Comparison of ENCODE assay signal across 4 worm cellular contexts in the genomic region with DNA sequence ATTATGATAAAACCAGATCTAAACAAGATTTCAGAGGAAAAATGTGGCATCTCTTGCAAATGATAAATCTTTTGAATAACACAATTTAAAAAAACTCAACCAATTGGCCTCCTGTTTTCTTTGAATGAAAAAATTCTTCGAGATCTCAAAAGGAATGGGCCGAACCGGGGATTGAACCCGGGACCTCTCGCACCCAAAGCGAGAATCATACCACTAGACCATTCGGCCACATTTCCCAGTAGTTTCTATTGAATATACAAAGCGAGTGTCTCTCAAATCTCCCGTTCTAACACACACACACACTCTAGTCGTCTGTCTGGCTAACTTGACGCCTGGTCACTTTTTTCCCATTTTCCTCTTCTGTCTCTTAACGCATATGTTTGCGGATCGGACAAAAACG.
TF ChIP-seq lines count a peak whose summit lies in the region.

No protein-coding gene starts in this region.

TF ChIP-seq in whole organism, L2 larva, 48 proteins besides CTCF, POLR2A, EP300 and RAD21 (continued from another document):
- TF ChIP-seq unc-55 (GFP tag; optimal IDR thresholded peaks at IDR 0.05; lab: Kevin White, UChicago) (peak; percentile 82), elt-3 (tag; optimal IDR thresholded peaks at IDR 0.05; lab: Kevin White, UChicago) (no peak), snpc-4 (tag; optimal IDR thresholded peaks at IDR 0.05; lab: Kevin White, UChicago) (no peak), nhr-237 (tag; optimal IDR thresholded peaks at IDR 0.05; lab: Kevin White, UChicago) (no peak), lin-13 (GFP tag; optimal IDR thresholded peaks at IDR 0.05; lab: Kevin White, UChicago) (peak; percentile 68), dmd-4 (tag; optimal IDR thresholded peaks at IDR 0.05; lab: Kevin White, UChicago) (no peak), skn-1 (tag; optimal IDR thresholded peaks at IDR 0.05; lab: Kevin White, UChicago) (peak; percentile 29), nhr-77 (tag; optimal IDR thresholded peaks at IDR 0.05; lab: Kevin White, UChicago) (peak; percentile 57), peb-1 (tag; optimal IDR thresholded peaks at IDR 0.05; lab: Kevin White, UChicago) (no peak), zag-1 (tag; optimal IDR thresholded peaks at IDR 0.05; lab: Kevin White, UChicago) (peak; percentile 67), sma-3 (GFP tag; optimal IDR thresholded peaks at IDR 0.05; lab: Kevin White, UChicago) (peak; percentile 69), crh-2 (tag; optimal IDR thresholded peaks at IDR 0.05; lab: Kevin White, UChicago) (peak; percentile 76), F13H6.1 (tag; optimal IDR thresholded peaks at IDR 0.05; lab: Kevin White, UChicago) (peak; percentile 54), ceh-16 (tag; optimal IDR thresholded peaks at IDR 0.05; lab: Kevin White, UChicago) (no peak), alr-1 (tag; optimal IDR thresholded peaks at IDR 0.05; lab: Kevin White, UChicago) (no peak), nhr-11 (tag; optimal IDR thresholded peaks at IDR 0.05; lab: Kevin White, UChicago) (no peak), nhr-23 (tag; optimal IDR thresholded peaks at IDR 0.05; lab: Kevin White, UChicago) (no peak), unc-39 (tag; optimal IDR thresholded peaks at IDR 0.05; lab: Kevin White, UChicago) (no peak), mdl-1 (tag; optimal IDR thresholded peaks at IDR 0.05; lab: Kevin White, UChicago) (peak in 1 of 2 experiments; percentile 7), nhr-25 (tag; optimal IDR thresholded peaks at IDR 0.05; lab: Kevin White, UChicago) (no peak), aly-2 (tag; optimal IDR thresholded peaks at IDR 0.05; lab: Kevin White, UChicago) (no peak), Y55F3AM.14 (GFP tag; optimal IDR thresholded peaks at IDR 0.05; lab: Kevin White, UChicago) (peak; percentile 47)

TF ChIP-seq in whole organism, L4 larva, 104 proteins besides CTCF, POLR2A, EP300 and RAD21 (continued from another document and continues in another):
- TF ChIP-seq F26F4.8 (GFP tag; conservative IDR thresholded peaks at IDR 0.05; lab: Robert Waterston, UW): peak; percentile 91
- no peak for TF ChIP-seq ceh-62 (tag; optimal IDR thresholded peaks at IDR 0.05; lab: Kevin White, UChicago)
- TF ChIP-seq aha-1 (tag; lab: Kevin White, UChicago): peak; percentile 98
- 0 out of 2 replicates have a peak, but pooled peaks have one; percentile 31 for TF ChIP-seq php-3 (GFP tag; IDR thresholded peaks at IDR 0.05; lab: Robert Waterston, UW)
- TF ChIP-seq dpl-1 (GFP tag; optimal IDR thresholded peaks at IDR 0.05; lab: Kevin White, UChicago): no peak
- peak; percentile 15; the same call in 1 of the 2 replicates for TF ChIP-seq Y105C5A.15 (GFP tag; IDR thresholded peaks at IDR 0.05; lab: Robert Waterston, UW)
- TF ChIP-seq set-16 (GFP tag; IDR thresholded peaks at IDR 0.05; lab: Robert Waterston, UW): no peak
- TF ChIP-seq ceh-28 (tag; optimal IDR thresholded peaks at IDR 0.05; lab: Kevin White, UChicago): no peak
- peak; percentile 19 for TF ChIP-seq spr-3 (GFP tag; optimal IDR thresholded peaks at IDR 0.05; lab: Kevin White, UChicago)
- peak; percentile 90 for TF ChIP-seq duxl-1 (tag; optimal IDR thresholded peaks at IDR 0.05; lab: Kevin White, UChicago; ENCODE audit: poor library complexity)
- TF ChIP-seq nhr-41 (GFP tag; IDR thresholded peaks at IDR 0.05; lab: Robert Waterston, UW): peak; percentile 84
- peak; percentile 79; the same call in 1 of the 2 replicates for TF ChIP-seq arid-1 (GFP tag; conservative IDR thresholded peaks at IDR 0.05; lab: Robert Waterston, UW)
- no peak for TF ChIP-seq daf-8 (GFP tag; IDR thresholded peaks at IDR 0.05; lab: Robert Waterston, UW)
- peak; percentile 21 for TF ChIP-seq F49E8.2 (tag; optimal IDR thresholded peaks at IDR 0.05; lab: Kevin White, UChicago; ENCODE audit: borderline replicate concordance)
- TF ChIP-seq nhr-25 (tag; optimal IDR thresholded peaks at IDR 0.05; lab: Kevin White, UChicago; ENCODE audit: borderline replicate concordance, insufficient read depth): peak; percentile 73
- peak; percentile 89 for TF ChIP-seq madf-9 (GFP tag; conservative IDR thresholded peaks at IDR 0.05; lab: Robert Waterston, UW)
- TF ChIP-seq ceh-32 (tag; optimal IDR thresholded peaks at IDR 0.05; lab: Kevin White, UChicago; ENCODE audit: poor library complexity): peak; percentile 52
- no peak for TF ChIP-seq skn-1 (tag; optimal IDR thresholded peaks at IDR 0.05; lab: Kevin White, UChicago)
- TF ChIP-seq nhr-28 (tag; optimal IDR thresholded peaks at IDR 0.05; lab: Kevin White, UChicago): peak; percentile 35
- peak; percentile 61; the same call in 1 of the 2 replicates for TF ChIP-seq lin-29 (GFP tag; IDR thresholded peaks at IDR 0.05; lab: Robert Waterston, UW)
- peak in 1 of 2 experiments; percentile 40 for TF ChIP-seq hif-1 (tag; optimal IDR thresholded peaks at IDR 0.05; lab: Kevin White, UChicago)
- TF ChIP-seq Y48G9A.11 (GFP tag; IDR thresholded peaks at IDR 0.05; lab: Robert Waterston, UW): peak; percentile 66
- TF ChIP-seq saeg-2 (GFP tag; IDR thresholded peaks at IDR 0.05; lab: Robert Waterston, UW): no peak
- TF ChIP-seq zip-2 (tag; optimal IDR thresholded peaks at IDR 0.05; lab: Kevin White, UChicago): peak; percentile 79
- TF ChIP-seq fos-1 (tag; optimal IDR thresholded peaks at IDR 0.05; lab: Kevin White, UChicago): no peak
- no peak; the same call in 1 of the 2 replicates for TF ChIP-seq lin-38 (GFP tag; IDR thresholded peaks at IDR 0.05; lab: Robert Waterston, UW)
- no peak for TF ChIP-seq nhr-10 (tag; optimal IDR thresholded peaks at IDR 0.05; lab: Kevin White, UChicago)
- TF ChIP-seq nhr-42 (GFP tag; IDR thresholded peaks at IDR 0.05; lab: Robert Waterston, UW): peak; percentile 87
- TF ChIP-seq ZK546.5 (tag; optimal IDR thresholded peaks at IDR 0.05; lab: Kevin White, UChicago): no peak
- TF ChIP-seq cey-2 (tag; optimal IDR thresholded peaks at IDR 0.05; lab: Kevin White, UChicago; ENCODE audit: borderline replicate concordance, insufficient read depth): no peak
- TF ChIP-seq mdl-1 (tag; optimal IDR thresholded peaks at IDR 0.05; lab: Kevin White, UChicago): peak in 1 of 2 experiments; percentile 59
- TF ChIP-seq zfp-2 (tag; optimal IDR thresholded peaks at IDR 0.05; lab: Kevin White, UChicago): peak; percentile 55
- TF ChIP-seq F10B5.3 (tag; optimal IDR thresholded peaks at IDR 0.05; lab: Kevin White, UChicago): peak; percentile 44

TF ChIP-seq in whole organism, late embryonic, 69 proteins besides CTCF, POLR2A, EP300 and RAD21 (continued from another document and continues in another):
- TF ChIP-seq ceh-45 (GFP tag; IDR thresholded peaks at IDR 0.05; lab: Robert Waterston, UW) (peak; percentile 90), pax-1 (tag; optimal IDR thresholded peaks at IDR 0.05; lab: Kevin White, UChicago) (peak; percentile 54), ceh-2 (tag; optimal IDR thresholded peaks at IDR 0.05; lab: Kevin White, UChicago) (peak; percentile 79), ama-1 (optimal IDR thresholded peaks at IDR 0.05; lab: Kevin White, UChicago) (no peak), ceh-34 (tag; optimal IDR thresholded peaks at IDR 0.05; lab: Kevin White, UChicago) (peak; percentile 89), sox-2 (GFP tag; IDR thresholded peaks at IDR 0.05; lab: Robert Waterston, UW) (peak; percentile 89), lim-6 (tag; optimal IDR thresholded peaks at IDR 0.05; lab: Kevin White, UChicago) (peak; percentile 7), hlh-8 (tag; optimal IDR thresholded peaks at IDR 0.05; lab: Kevin White, UChicago) (peak; percentile 49), mec-3 (tag; optimal IDR thresholded peaks at IDR 0.05; lab: Kevin White, UChicago; ENCODE audit: borderline replicate concordance) (no peak), pha-4 (tag; optimal IDR thresholded peaks at IDR 0.05; lab: Kevin White, UChicago) (no peak), elt-4 (tag; optimal IDR thresholded peaks at IDR 0.05; lab: Kevin White, UChicago) (peak; percentile 58), fax-1 (tag; optimal IDR thresholded peaks at IDR 0.05; lab: Kevin White, UChicago) (peak; percentile 78), C38D4.7 (GFP tag; optimal IDR thresholded peaks at IDR 0.05; lab: Kevin White, UChicago) (peak; percentile 74), tbx-2 (tag; optimal IDR thresholded peaks at IDR 0.05; lab: Kevin White, UChicago) (peak; percentile 78), pros-1 (tag; optimal IDR thresholded peaks at IDR 0.05; lab: Kevin White, UChicago) (peak; percentile 80), rnt-1 (tag; optimal IDR thresholded peaks at IDR 0.05; lab: Kevin White, UChicago) (peak; percentile 69), nfya-1 (tag; optimal IDR thresholded peaks at IDR 0.05; lab: Kevin White, UChicago) (peak; percentile 72), ceh-19 (GFP tag; optimal IDR thresholded peaks at IDR 0.05; lab: Kevin White, UChicago) (peak; percentile 88), dmd-4 (tag; optimal IDR thresholded peaks at IDR 0.05; lab: Kevin White, UChicago; ENCODE audit: borderline replicate concordance) (peak; percentile 74), ztf-16 (tag; optimal IDR thresholded peaks at IDR 0.05; lab: Kevin White, UChicago) (peak; percentile 79), K02D7.2 (tag; optimal IDR thresholded peaks at IDR 0.05; lab: Kevin White, UChicago) (peak; percentile 70), che-1 (tag; optimal IDR thresholded peaks at IDR 0.05; lab: Kevin White, UChicago) (peak; percentile 87), ref-2 (tag; optimal IDR thresholded peaks at IDR 0.05; lab: Kevin White, UChicago) (peak; percentile 40), sdc-2 (tag; optimal IDR thresholded peaks at IDR 0.05; lab: Kevin White, UChicago) (peak; percentile 96), madf-2 (tag; optimal IDR thresholded peaks at IDR 0.05; lab: Kevin White, UChicago) (peak; percentile 85), hlh-15 (tag; optimal IDR thresholded peaks at IDR 0.05; lab: Kevin White, UChicago) (peak; percentile 82), hlh-30 (tag; optimal IDR thresholded peaks at IDR 0.05; lab: Kevin White, UChicago; ENCODE audit: insufficient read depth) (peak; percentile 27), fkh-6 (tag; optimal IDR thresholded peaks at IDR 0.05; lab: Kevin White, UChicago) (peak; percentile 80), ceh-6 (GFP tag; optimal IDR thresholded peaks at IDR 0.05; lab: Kevin White, UChicago) (peak; percentile 83), pag-3 (tag; optimal IDR thresholded peaks at IDR 0.05; lab: Kevin White, UChicago; ENCODE audit: borderline replicate concordance) (peak; percentile 51), dve-1 (tag; optimal IDR thresholded peaks at IDR 0.05; lab: Kevin White, UChicago) (peak; percentile 91), npax-4 (tag; optimal IDR thresholded peaks at IDR 0.05; lab: Kevin White, UChicago) (peak; percentile 61), syd-9 (tag; optimal IDR thresholded peaks at IDR 0.05; lab: Kevin White, UChicago) (peak; percentile 87), unc-55 (GFP tag; optimal IDR thresholded peaks at IDR 0.05; lab: Kevin White, UChicago) (no peak), eyg-1 (tag; optimal IDR thresholded peaks at IDR 0.05; lab: Kevin White, UChicago) (peak; percentile 39), elt-2 (tag; optimal IDR thresholded peaks at IDR 0.05; lab: Kevin White, UChicago) (peak; percentile 88), ceh-22 (tag; optimal IDR thresholded peaks at IDR 0.05; lab: Kevin White, UChicago) (no peak), pha-2 (tag; optimal IDR thresholded peaks at IDR 0.05; lab: Kevin White, UChicago) (peak; percentile 87)

TF ChIP-seq in whole organism, mixed stage, embryonic, 35 proteins besides CTCF, POLR2A, EP300 and RAD21 (continued from another document):
- TF ChIP-seq nhr-28 (tag; optimal IDR thresholded peaks at IDR 0.05; lab: Kevin White, UChicago) (peak; percentile 50), drap-1 (GFP tag; optimal IDR thresholded peaks at IDR 0.05; lab: Kevin White, UChicago) (peak; percentile 92), lin-32 (GFP tag; optimal IDR thresholded peaks at IDR 0.05; lab: Kevin White, UChicago) (peak; percentile 86), nhr-237 (tag; optimal IDR thresholded peaks at IDR 0.05; lab: Kevin White, UChicago) (peak; percentile 77), sem-2 (GFP tag; optimal IDR thresholded peaks at IDR 0.05; lab: Kevin White, UChicago) (peak; percentile 78), ceh-39 (tag; optimal IDR thresholded peaks at IDR 0.05; lab: Kevin White, UChicago) (peak; percentile 5), snpc-4 (tag; optimal IDR thresholded peaks at IDR 0.05; lab: Kevin White, UChicago) (no peak), zip-8 (tag; optimal IDR thresholded peaks at IDR 0.05; lab: Kevin White, UChicago) (no peak)
